Worm (Caenorhabditis elegans): ENCODE results near the gene ugt-47.

Gene ugt-47

DNA sequence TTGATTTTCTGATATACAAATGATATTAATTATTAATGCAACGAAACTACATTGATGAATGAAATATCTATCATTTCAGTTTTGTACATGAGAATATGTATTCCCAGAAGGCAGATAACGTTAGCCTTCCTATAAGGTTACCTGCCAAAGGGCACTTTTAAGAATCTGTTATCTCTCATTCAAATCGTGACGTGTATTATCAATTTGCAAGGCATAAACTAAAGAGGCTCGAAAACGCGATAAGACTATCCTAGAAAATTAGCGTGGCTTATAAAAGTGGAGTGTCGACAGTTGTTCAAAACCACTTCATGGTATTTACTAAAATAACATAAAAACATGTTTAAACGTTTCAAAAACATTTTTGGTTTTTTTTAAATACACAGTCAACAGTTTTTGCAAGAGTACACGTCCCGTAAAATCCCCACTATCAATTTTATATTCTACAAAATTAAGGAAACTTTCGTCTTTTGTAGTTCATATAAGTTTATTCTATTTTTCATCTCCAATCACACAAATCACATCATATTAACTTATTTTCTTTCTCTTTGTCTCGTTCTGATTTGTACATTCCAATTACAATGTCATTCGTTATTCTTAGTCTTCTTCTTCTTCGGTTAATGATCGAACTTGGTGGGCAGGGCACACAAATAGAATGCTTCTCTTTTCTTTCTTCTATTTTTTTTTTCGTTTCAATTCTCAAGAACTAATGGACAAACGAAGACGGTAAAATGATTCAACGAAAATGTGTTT is 26.6 kb upstream of the ugt-47 start, which contains the start of gene C08B6.10:
TSS of gene C08B6.10 (plus strand) at position 700 of the 750 bp plus-strand sequence.
- no peak for TF ChIP-seq ceh-83 (GFP tag; optimal IDR thresholded peaks at IDR 0.05)
- no peak for TF ChIP-seq cnd-1 (tag; optimal IDR thresholded peaks at IDR 0.05)
- TF ChIP-seq lin-32 (GFP tag; optimal IDR thresholded peaks at IDR 0.05), result no peak
- no peak for TF ChIP-seq ztf-11 (tag; optimal IDR thresholded peaks at IDR 0.05)
- TF ChIP-seq nhr-2 (tag; optimal IDR thresholded peaks at IDR 0.05), result no peak
- TF ChIP-seq tbx-8 (GFP tag; optimal IDR thresholded peaks at IDR 0.05), result no peak
- no peak for TF ChIP-seq lin-13 (tag; optimal IDR thresholded peaks at IDR 0.05)
- no peak for TF ChIP-seq blmp-1 (tag; optimal IDR thresholded peaks at IDR 0.05)
- no peak for TF ChIP-seq ces-1 (GFP tag; optimal IDR thresholded peaks at IDR 0.05)
- TF ChIP-seq elt-1 (tag; optimal IDR thresholded peaks at IDR 0.05; ENCODE audit: borderline replicate concordance, insufficient read depth), result no peak
- no peak for TF ChIP-seq ceh-39 (tag; optimal IDR thresholded peaks at IDR 0.05)

DNA sequence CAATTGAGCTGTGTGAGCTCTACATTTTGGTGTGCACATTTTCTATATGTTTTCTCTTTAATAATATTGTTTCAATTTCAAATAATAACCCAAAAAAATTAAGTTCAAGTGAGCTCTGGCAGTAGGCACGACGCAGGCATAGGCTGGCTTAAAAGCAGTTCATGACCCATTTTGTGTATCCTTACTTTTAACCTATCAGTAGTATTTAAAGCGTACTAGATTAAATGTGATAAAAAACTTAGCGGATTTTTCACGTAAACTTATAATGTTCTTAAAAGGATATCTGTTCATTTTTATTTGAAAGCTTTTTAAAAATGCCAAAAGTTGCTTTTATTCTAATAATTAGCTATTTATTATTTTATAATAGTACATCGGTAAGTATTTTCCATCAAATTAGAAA is 24.9 kb upstream of the ugt-47 start, which contains the start of gene C08B6.6:
TSS of gene C08B6.6 (plus strand) at position 301 of the 400 bp plus-strand sequence.
- TF ChIP-seq nhr-76 (tag; optimal IDR thresholded peaks at IDR 0.05) (no peak), hlh-1 (tag; optimal IDR thresholded peaks at IDR 0.05) (no peak), lsy-2 (tag; optimal IDR thresholded peaks at IDR 0.05) (no peak), unc-62 (GFP tag; optimal IDR thresholded peaks at IDR 0.05) (no peak), unc-39 (tag; optimal IDR thresholded peaks at IDR 0.05) (no peak), elt-1 (tag; optimal IDR thresholded peaks at IDR 0.05; ENCODE audit: borderline replicate concordance, insufficient read depth) (no peak), lin-13 (tag; optimal IDR thresholded peaks at IDR 0.05) (no peak), nhr-2 (tag; optimal IDR thresholded peaks at IDR 0.05) (no peak), mep-1 (tag; optimal IDR thresholded peaks at IDR 0.05) (no peak), ceh-43 (GFP tag; optimal IDR thresholded peaks at IDR 0.05) (no peak), unc-120 (tag; optimal IDR thresholded peaks at IDR 0.05; ENCODE audit: poor library complexity, severe bottlenecking) (no peak), sem-2 (GFP tag; optimal IDR thresholded peaks at IDR 0.05) (no peak), ztf-11 (tag; optimal IDR thresholded peaks at IDR 0.05) (no peak), elt-3 (tag; optimal IDR thresholded peaks at IDR 0.05) (no peak), ham-2 (GFP tag; optimal IDR thresholded peaks at IDR 0.05) (no peak), drap-1 (GFP tag; optimal IDR thresholded peaks at IDR 0.05) (no peak), pha-4 (tag; optimal IDR thresholded peaks at IDR 0.05) (no peak)

- TF ChIP-seq nhr-237 (tag; optimal IDR thresholded peaks at IDR 0.05), result no peak
- TF ChIP-seq snpc-4 (tag; optimal IDR thresholded peaks at IDR 0.05), result no peak
- no peak for TF ChIP-seq unc-120 (tag; optimal IDR thresholded peaks at IDR 0.05; ENCODE audit: poor library complexity, severe bottlenecking)
- TF ChIP-seq lsy-2 (tag; optimal IDR thresholded peaks at IDR 0.05), result no peak
- TF ChIP-seq unc-62 (GFP tag; optimal IDR thresholded peaks at IDR 0.05), result no peak
- no peak for TF ChIP-seq M03D4.4 (tag; optimal IDR thresholded peaks at IDR 0.05)
- TF ChIP-seq lin-13 (tag; optimal IDR thresholded peaks at IDR 0.05), result no peak
- no peak for TF ChIP-seq hlh-1 (tag; optimal IDR thresholded peaks at IDR 0.05)
- TF ChIP-seq ztf-11 (tag; optimal IDR thresholded peaks at IDR 0.05), result no peak
- TF ChIP-seq bed-3 (GFP tag; optimal IDR thresholded peaks at IDR 0.05), result no peak
- no peak for TF ChIP-seq tbx-8 (GFP tag; optimal IDR thresholded peaks at IDR 0.05)
- TF ChIP-seq mab-5 (tag; optimal IDR thresholded peaks at IDR 0.05), result no peak
- TF ChIP-seq ces-1 (GFP tag; optimal IDR thresholded peaks at IDR 0.05), result no peak
- TF ChIP-seq mep-1 (tag; optimal IDR thresholded peaks at IDR 0.05), result no peak
- no peak for TF ChIP-seq elt-3 (tag; optimal IDR thresholded peaks at IDR 0.05)
- TF ChIP-seq ceh-39 (tag; optimal IDR thresholded peaks at IDR 0.05), result no peak
- no peak for TF ChIP-seq zip-8 (tag; optimal IDR thresholded peaks at IDR 0.05)
- no peak for TF ChIP-seq unc-39 (tag; optimal IDR thresholded peaks at IDR 0.05)
- no peak for TF ChIP-seq ceh-83 (GFP tag; optimal IDR thresholded peaks at IDR 0.05)
- TF ChIP-seq mls-2 (tag; optimal IDR thresholded peaks at IDR 0.05), result no peak
Measured at ce11 chrV:10122670-10123069, 24.3 kb upstream of the ugt-47 start, which contains the start of gene srxa-19. TSS of gene srxa-19 (minus strand) at chrV:10122770.

ce11 chrV:10120898-10121297 is 22.5 kb upstream of the ugt-47 start, which contains the start of gene srxa-18:
TSS of gene srxa-18 (minus strand) at chrV:10120997.
- TF ChIP-seq lin-32 (GFP tag; optimal IDR thresholded peaks at IDR 0.05) (no peak), blmp-1 (tag; optimal IDR thresholded peaks at IDR 0.05) (no peak), elt-1 (tag; optimal IDR thresholded peaks at IDR 0.05; ENCODE audit: borderline replicate concordance, insufficient read depth) (no peak), sem-2 (GFP tag; optimal IDR thresholded peaks at IDR 0.05) (no peak), lsy-2 (tag; optimal IDR thresholded peaks at IDR 0.05) (no peak), mep-1 (tag; optimal IDR thresholded peaks at IDR 0.05) (no peak), snpc-4 (tag; optimal IDR thresholded peaks at IDR 0.05) (no peak), nhr-76 (tag; optimal IDR thresholded peaks at IDR 0.05) (no peak), bed-3 (GFP tag; optimal IDR thresholded peaks at IDR 0.05) (no peak), nhr-28 (tag; optimal IDR thresholded peaks at IDR 0.05) (no peak), ceh-39 (tag; optimal IDR thresholded peaks at IDR 0.05) (no peak), sptf-1 (tag; optimal IDR thresholded peaks at IDR 0.05) (no peak)
